Fruit fly (Drosophila melanogaster) whole organism, embryonic: ENCODE measurements around the gene CG44044.
A peak's percentile ranks its signal among the peaks of the same experiment; 100 is the strongest.

Source experiments
- Atf3 ChIP-seq: fragments of 200-800 bp; sonication (Bioruptor generic); optimal IDR thresholded peaks from 3 replicates; lab custom pipeline; 2016; ENCODE audit warnings: missing biosample characterization, missing genetic modification characterization
- Awh ChIP-seq: fragments of 200-800 bp; sonication (Bioruptor generic); IDR thresholded peaks from 2 replicates; pipeline ENCODE4, ENCODE4 v1.3.6; 2022; ENCODE audit warnings: missing biosample characterization, missing genetic modification characterization
- Bteb2 ChIP-seq: fragments of 200-800 bp; sonication (Bioruptor generic); optimal IDR thresholded peaks from 2 replicates; lab custom pipeline; 2016; ENCODE audit warnings: missing biosample characterization, missing genetic modification characterization
- CG1024 ChIP-seq: fragments of 200-800 bp; sonication (Bioruptor generic); IDR thresholded peaks from 2 replicates; pipeline ENCODE4 v1.3.6; 2022; ENCODE audit warnings: missing biosample characterization, missing genetic modification characterization
- CG10321 ChIP-seq: fragments of 200-800 bp; sonication (Bioruptor generic); IDR thresholded peaks from 2 replicates; pipeline ENCODE4 v1.3.6; 2022; ENCODE audit warnings: missing biosample characterization, missing genetic modification characterization
- CG12942 ChIP-seq: fragments of 200-800 bp; sonication (Bioruptor generic); optimal IDR thresholded peaks from 3 replicates; lab custom pipeline; 2016; ENCODE audit warnings: missing biosample characterization, missing genetic modification characterization
- CG14441 ChIP-seq: fragments of 200-800 bp; sonication (Bioruptor generic); IDR thresholded peaks from 2 replicates; pipeline ENCODE4 v1.3.6; 2022; ENCODE audit warnings: missing biosample characterization, missing genetic modification characterization
- CG14667 ChIP-seq: fragments of 200-800 bp; sonication (Bioruptor generic); IDR thresholded peaks from 2 replicates; pipeline ENCODE4 v1.3.6; 2022; ENCODE audit warnings: missing biosample characterization, missing genetic modification characterization
- CG14860 ChIP-seq: fragments of 200-800 bp; sonication (Bioruptor generic); IDR thresholded peaks from 3 replicates; pipeline ENCODE4 v1.3.6; 2022; ENCODE audit warnings: missing biosample characterization, missing genetic modification characterization; ENCODE audit not compliant: partially characterized antibody
- CG15514 ChIP-seq: fragments of 200-800 bp; sonication (Bioruptor generic); optimal IDR thresholded peaks from 3 replicates; lab custom pipeline; 2017; ENCODE audit warnings: missing biosample characterization, missing genetic modification characterization, mild to moderate bottlenecking, moderate library complexity, missing genetic modification reagents
- CG15601 ChIP-seq: fragments of 200-800 bp; sonication (Bioruptor generic); optimal IDR thresholded peaks from 3 replicates; lab custom pipeline; 2019; ENCODE audit warnings: missing biosample characterization, mild to moderate bottlenecking, missing genetic modification characterization, moderate library complexity
- CG31365 ChIP-seq: fragments of 200-800 bp; sonication (Bioruptor generic); optimal IDR thresholded peaks from 2 replicates; lab custom pipeline; 2018; ENCODE audit warnings: missing biosample characterization, mild to moderate bottlenecking, missing genetic modification characterization
- CG4360 ChIP-seq: fragments of 200-800 bp; sonication (Bioruptor generic); IDR thresholded peaks from 2 replicates; pipeline ENCODE4 v1.3.6; 2022; ENCODE audit warnings: missing biosample characterization, missing genetic modification characterization
- CG5180 ChIP-seq: fragments of 200-800 bp; sonication (Bioruptor generic); optimal IDR thresholded peaks from 3 replicates; lab custom pipeline; 2017; ENCODE audit warnings: missing biosample characterization, missing genetic modification characterization, mild to moderate bottlenecking, moderate library complexity, missing genetic modification reagents
- CG6175 ChIP-seq: fragments of 200-800 bp; sonication (Bioruptor generic); IDR thresholded peaks from 3 replicates; pipeline ENCODE4 v1.3.6; 2022; ENCODE audit warnings: missing biosample characterization, missing genetic modification characterization
- CG6654 ChIP-seq: fragments of 200-800 bp; sonication (Bioruptor generic); optimal IDR thresholded peaks from 2 replicates; lab custom pipeline; 2017; ENCODE audit warnings: missing biosample characterization, mild to moderate bottlenecking, missing genetic modification characterization
- CG8388 ChIP-seq: fragments of 200-800 bp; sonication (Bioruptor generic); optimal IDR thresholded peaks from 2 replicates; lab custom pipeline; 2019; ENCODE audit warnings: missing biosample characterization, mild to moderate bottlenecking, missing genetic modification characterization, moderate library complexity
- Chrac-16 ChIP-seq: fragments of 200-800 bp; sonication (Bioruptor generic); optimal IDR thresholded peaks from 3 replicates; lab custom pipeline; 2016; ENCODE audit warnings: missing biosample characterization, missing genetic modification characterization
- Ets97D ChIP-seq: fragments of 200-800 bp; sonication (Bioruptor generic); optimal IDR thresholded peaks from 3 replicates; lab custom pipeline; 2016; ENCODE audit warnings: missing biosample characterization, missing genetic modification characterization
- Fer3 ChIP-seq: fragments of 200-800 bp; sonication (Bioruptor generic); optimal IDR thresholded peaks from 2 replicates; lab custom pipeline; 2018; ENCODE audit warnings: missing biosample characterization, mild to moderate bottlenecking, missing genetic modification characterization, moderate library complexity
- Gug ChIP-seq: fragments of 200-800 bp; sonication (Bioruptor generic); IDR thresholded peaks from 4 replicates; pipeline ENCODE4 v1.3.6; 2022; ENCODE audit warnings: missing biosample characterization, missing genetic modification characterization
- Mes4 ChIP-seq: fragments of 200-800 bp; sonication (Bioruptor generic); optimal IDR thresholded peaks from 2 replicates; lab custom pipeline; 2016; ENCODE audit warnings: missing biosample characterization, missing genetic modification characterization
- NK7.1 ChIP-seq: fragments of 200-800 bp; sonication (Bioruptor generic); optimal IDR thresholded peaks from 3 replicates; lab custom pipeline; 2016; ENCODE audit warnings: missing biosample characterization, missing genetic modification characterization
- Rfx ChIP-seq: fragments of 200-800 bp; sonication (Bioruptor generic); IDR thresholded peaks from 2 replicates; pipeline ENCODE4 v1.3.6; 2022; ENCODE audit warnings: missing biosample characterization, missing genetic modification characterization
- Sox102F ChIP-seq: fragments of 200-800 bp; sonication (Bioruptor generic); optimal IDR thresholded peaks from 2 replicates; lab custom pipeline; 2018; ENCODE audit warnings: missing biosample characterization, mild to moderate bottlenecking, missing genetic modification characterization, moderate library complexity
- Sry-δ ChIP-seq: fragments of 200-800 bp; sonication (Bioruptor generic); optimal IDR thresholded peaks from 2 replicates; lab custom pipeline; 2016; ENCODE audit warnings: missing biosample characterization, missing genetic modification characterization
- ac ChIP-seq: fragments of 200-800 bp; sonication (Bioruptor generic); optimal IDR thresholded peaks from 3 replicates; lab custom pipeline; 2017; ENCODE audit warnings: missing biosample characterization, mild to moderate bottlenecking, missing genetic modification characterization
- btn ChIP-seq: fragments of 200-800 bp; sonication (Bioruptor generic); optimal IDR thresholded peaks from 2 replicates; lab custom pipeline; 2016; ENCODE audit warnings: missing biosample characterization, missing genetic modification characterization
- corto ChIP-seq: fragments of 200-800 bp; sonication (Bioruptor generic); optimal IDR thresholded peaks from 2 replicates; lab custom pipeline; 2016; ENCODE audit warnings: missing biosample characterization, mild to moderate bottlenecking, missing genetic modification characterization, moderate library complexity
- dm ChIP-seq: fragments of 200-800 bp; sonication (Bioruptor generic); optimal IDR thresholded peaks from 3 replicates; lab custom pipeline; 2016; ENCODE audit warnings: missing biosample characterization, missing genetic modification characterization
- en ChIP-seq: fragments of 200-800 bp; sonication (Bioruptor generic); optimal IDR thresholded peaks from 2 replicates; lab custom pipeline; 2016; ENCODE audit warnings: missing biosample characterization, missing genetic modification characterization
- fd96Cb ChIP-seq: fragments of 200-800 bp; sonication (Bioruptor generic); optimal IDR thresholded peaks from 2 replicates; lab custom pipeline; 2018; ENCODE audit warnings: missing biosample characterization, mild to moderate bottlenecking, missing genetic modification characterization, moderate library complexity
- fu2 ChIP-seq: fragments of 200-800 bp; sonication (Bioruptor generic); optimal IDR thresholded peaks from 2 replicates; lab custom pipeline; 2016; ENCODE audit warnings: missing biosample characterization, missing genetic modification characterization
- gcm2 ChIP-seq: fragments of 200-800 bp; sonication (Bioruptor generic); optimal IDR thresholded peaks from 2 replicates; lab custom pipeline; 2016; ENCODE audit warnings: missing biosample characterization, missing genetic modification characterization
- h ChIP-seq: fragments of >200 bp; optimal IDR thresholded peaks from 2 replicates; lab custom pipeline; 2017
- insv ChIP-seq, 2 experiments: fragments of 200-800 bp; sonication (Bioruptor generic); optimal IDR thresholded peaks; 3 replicates each; lab custom pipeline; 2016 to 2018; ENCODE audit warnings: missing biosample characterization in 2 of 2, missing genetic modification characterization in 2 of 2
- jing ChIP-seq: fragments of 200-800 bp; sonication (Bioruptor generic); optimal IDR thresholded peaks from 2 replicates; lab custom pipeline; 2018; ENCODE audit warnings: missing biosample characterization, mild to moderate bottlenecking, missing genetic modification characterization
- mirr ChIP-seq: fragments of 200-800 bp; sonication (Bioruptor generic); optimal IDR thresholded peaks from 3 replicates; lab custom pipeline; 2018; ENCODE audit warnings: missing biosample characterization, mild to moderate bottlenecking, missing genetic modification characterization
- pan ChIP-seq, 4 experiments: fragments of >200 bp in 3 of 4; fragments of 200-800 bp in 1 of 4; sonication (Bioruptor generic) in 1 of 4; optimal IDR thresholded peaks in 3 of 4; IDR thresholded peaks in 1 of 4; 2 replicates each; pipeline versions ENCODE4 v1.3.6 to Lab custom; 2017 to 2022; ENCODE audit warnings: missing biosample characterization in 2 of 4, missing genetic modification characterization in 2 of 4, mixed read lengths in 1 of 4
- peb ChIP-seq: fragments of 200-800 bp; sonication (Bioruptor generic); IDR thresholded peaks from 2 replicates; pipeline ENCODE4 v1.3.6; 2022; ENCODE audit warnings: missing biosample characterization, missing genetic modification characterization
- psq ChIP-seq: fragments of 200-800 bp; sonication (Bioruptor generic); optimal IDR thresholded peaks from 2 replicates; lab custom pipeline; 2017; ENCODE audit warnings: missing biosample characterization, missing genetic modification characterization
- seq ChIP-seq: fragments of 200-800 bp; sonication (Bioruptor generic); IDR thresholded peaks from 2 replicates; pipeline ENCODE4 v1.3.6; 2022; ENCODE audit warnings: missing biosample characterization, missing genetic modification characterization
- sima ChIP-seq: fragments of 200-800 bp; sonication (Bioruptor generic); optimal IDR thresholded peaks from 2 replicates; lab custom pipeline; 2016; ENCODE audit warnings: missing biosample characterization, missing genetic modification characterization
- sisA ChIP-seq: fragments of 200-800 bp; sonication (Bioruptor generic); IDR thresholded peaks from 2 replicates; pipeline ENCODE4 v1.3.6; 2022; ENCODE audit warnings: missing biosample characterization, missing genetic modification characterization
- sna ChIP-seq: fragments of 200-800 bp; sonication (Bioruptor generic); IDR thresholded peaks from 2 replicates; pipeline ENCODE4 v1.3.6; 2022; ENCODE audit warnings: missing biosample characterization, missing genetic modification characterization; ENCODE audit not compliant: partially characterized antibody
- stc ChIP-seq: fragments of 200-800 bp; sonication (Bioruptor generic); IDR thresholded peaks from 2 replicates; pipeline ENCODE4 v1.3.6; 2022; ENCODE audit warnings: missing biosample characterization, missing genetic modification characterization
- vnd ChIP-seq: fragments of 200-800 bp; sonication (Bioruptor generic); IDR thresholded peaks from 3 replicates; pipeline ENCODE4 v1.3.6; 2022; ENCODE audit warnings: missing biosample characterization, missing genetic modification characterization; ENCODE audit not compliant: partially characterized antibody
- wek ChIP-seq: fragments of 200-800 bp; sonication (Bioruptor generic); optimal IDR thresholded peaks from 3 replicates; lab custom pipeline; 2018; ENCODE audit warnings: missing biosample characterization, mild to moderate bottlenecking, missing genetic modification characterization, moderate library complexity
- zen ChIP-seq: fragments of 200-800 bp; sonication (Bioruptor generic); optimal IDR thresholded peaks from 3 replicates; lab custom pipeline; 2018; ENCODE audit warnings: missing biosample characterization, mild to moderate bottlenecking, missing genetic modification characterization, moderate library complexity
- zen2 ChIP-seq: fragments of 200-800 bp; sonication (Bioruptor generic); IDR thresholded peaks from 3 replicates; pipeline ENCODE4 v1.3.6; 2022; ENCODE audit warnings: missing biosample characterization, missing genetic modification characterization; ENCODE audit not compliant: partially characterized antibody
- zfh2 ChIP-seq: fragments of 200-800 bp; sonication (Bioruptor generic); optimal IDR thresholded peaks from 2 replicates; lab custom pipeline; 2016; ENCODE audit warnings: missing biosample characterization, missing genetic modification characterization

Gene CG44044

DNA sequence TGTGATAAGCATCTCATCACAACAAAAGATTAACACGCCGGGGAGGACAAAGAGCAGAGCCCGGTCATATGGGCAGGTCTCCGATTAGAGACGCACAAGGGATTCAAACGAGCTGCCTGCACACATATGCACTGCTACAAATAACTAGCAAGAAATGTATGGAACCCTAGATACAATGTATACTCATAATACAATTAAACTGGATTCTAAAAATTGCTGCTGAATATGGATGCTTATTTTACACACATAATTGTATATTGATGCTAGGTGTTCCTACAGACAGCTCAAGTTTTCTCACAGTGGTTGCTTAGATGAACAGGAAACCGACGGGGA lies 15.4 kb downstream of the CG44044 start (continued):
- TF ChIP-seq btn = peak; percentile 51
- no peak for TF ChIP-seq zfh2
- peak; percentile 22 for TF ChIP-seq Ets97D (GFP tag; lab: Kevin White, UChicago)
- no peak for TF ChIP-seq wek (GFP tag; lab: Kevin White, UChicago)
- TF ChIP-seq CG14441 (GFP tag; lab: Robert Waterston, UW) = no peak
- TF ChIP-seq seq = no peak
- TF ChIP-seq peb (GFP tag; lab: Robert Waterston, UW) = 0 out of 2 replicates have a peak, but pooled peaks have one; percentile 20
- TF ChIP-seq CG4360 (GFP tag; lab: Robert Waterston, UW) = no peak
- TF ChIP-seq Gug (GFP tag; lab: Robert Waterston, UW) = peak; percentile 23; the same call in 2 of the 4 replicates
- no peak for TF ChIP-seq CG6654 (GFP tag; lab: Kevin White, UChicago)
- TF ChIP-seq ac = peak; percentile 91
- peak; percentile 12 for TF ChIP-seq Mes4 (GFP tag; lab: Kevin White, UChicago)
- TF ChIP-seq corto = no peak
- TF ChIP-seq insv (GFP tag; optimal IDR thresholded peaks at IDR 0.05; lab: Kevin White, UChicago) = peak in 1 of 2 experiments; percentile 14
- TF ChIP-seq Atf3 (GFP tag; lab: Kevin White, UChicago) = peak; percentile 35
- TF ChIP-seq gcm2 (GFP tag; lab: Kevin White, UChicago) = peak; percentile 36
- TF ChIP-seq Fer3 = peak; percentile 20
- no peak for TF ChIP-seq CG10321 (GFP tag; lab: Robert Waterston, UW)
- TF ChIP-seq CG15514 (GFP tag; lab: Kevin White, UChicago) = no peak
- no peak for TF ChIP-seq CG31365
- no peak for TF ChIP-seq h
- peak; percentile 24 for TF ChIP-seq jing (GFP tag; lab: Kevin White, UChicago)
- peak; percentile 95 for TF ChIP-seq zen (tag; lab: Kevin White, UChicago)
- peak; percentile 68 for TF ChIP-seq Chrac-16 (GFP tag; lab: Kevin White, UChicago)
- no peak for TF ChIP-seq Bteb2 (GFP tag; lab: Kevin White, UChicago)
- TF ChIP-seq stc (GFP tag; lab: Robert Waterston, UW) = no peak
- TF ChIP-seq zen2 (GFP tag; lab: Robert Waterston, UW) = no peak
- no peak for TF ChIP-seq NK7.1 (GFP tag; lab: Kevin White, UChicago)
- TF ChIP-seq fu2 (GFP tag; lab: Kevin White, UChicago) = no peak
- TF ChIP-seq dm (GFP tag; lab: Kevin White, UChicago) = peak; percentile 10
- TF ChIP-seq psq (GFP tag; lab: Kevin White, UChicago) = peak; percentile 5
- TF ChIP-seq sna (GFP tag; lab: Robert Waterston, UW) = no peak
- peak; percentile 66 for TF ChIP-seq fd96Cb (tag; lab: Kevin White, UChicago)
- peak; percentile 60 for TF ChIP-seq CG8388 (GFP tag; lab: Kevin White, UChicago)
- no peak for TF ChIP-seq CG6175
- TF ChIP-seq Sry-δ (GFP tag; lab: Kevin White, UChicago) = peak; percentile 15
- TF ChIP-seq Sox102F (GFP tag; lab: Kevin White, UChicago) = no peak
- peak; percentile 48; the same call in 1 of the 2 replicates for TF ChIP-seq sisA (GFP tag; lab: Robert Waterston, UW)
- TF ChIP-seq CG14860 (GFP tag; lab: Robert Waterston, UW) = no peak
- no peak; the same call in 1 of the 2 replicates for TF ChIP-seq CG1024 (GFP tag; lab: Robert Waterston, UW)
- peak; percentile 36; the same call in 1 of the 2 replicates for TF ChIP-seq Awh
- peak; percentile 16 for TF ChIP-seq CG15601 (tag; lab: Kevin White, UChicago)
- TF ChIP-seq CG14667 (GFP tag; lab: Robert Waterston, UW) = 0 out of 2 replicates have a peak, but pooled peaks have one; percentile 23
- TF ChIP-seq CG12942 = peak; percentile 1
- no peak for TF ChIP-seq pan (optimal IDR thresholded peaks at IDR 0.05; lab: Kevin White, UChicago)
- TF ChIP-seq pan (GFP tag; optimal IDR thresholded peaks at IDR 0.05 in 1 of 2, IDR thresholded peaks at IDR 0.05 in 1 of 2) = peak in 1 of 2 experiments; percentile 27
- no peak for TF ChIP-seq mirr
- no peak for TF ChIP-seq Rfx (GFP tag; lab: Robert Waterston, UW)
- TF ChIP-seq en = no peak
- no peak for TF ChIP-seq CG5180
- no peak for TF ChIP-seq sima (GFP tag; lab: Kevin White, UChicago)
- no peak for TF ChIP-seq vnd (GFP tag; lab: Robert Waterston, UW)
